Fruit fly (Drosophila melanogaster) whole organism, embryonic: Measurements from ENCODE around the gene Pits.

Experiments
- ATbp ChIP-seq: fragments of 200-800 bp; sonication (Bioruptor generic); optimal IDR thresholded peaks from 2 replicates; lab custom pipeline; 2017; ENCODE audit warnings: missing biosample characterization, mild to moderate bottlenecking, missing genetic modification characterization, missing genetic modification reagents
- Abd-B ChIP-seq: fragments of 200-800 bp; sonication (Bioruptor generic); optimal IDR thresholded peaks from 2 replicates; lab custom pipeline; 2018; ENCODE audit warnings: missing biosample characterization, mild to moderate bottlenecking, missing genetic modification characterization, moderate library complexity
- Asciz ChIP-seq: fragments of 200-800 bp; sonication (Bioruptor generic); optimal IDR thresholded peaks from 2 replicates; lab custom pipeline; 2017; ENCODE audit warnings: missing biosample characterization, mild to moderate bottlenecking, missing genetic modification characterization, missing genetic modification reagents
- Atf6 ChIP-seq: fragments of 200-800 bp; sonication (Bioruptor generic); IDR thresholded peaks from 2 replicates; pipeline ENCODE4 v1.3.6; 2022; ENCODE audit warnings: missing biosample characterization, missing genetic modification characterization
- BEAF-32 ChIP-seq: fragments of 200-800 bp; sonication (Bioruptor generic); optimal IDR thresholded peaks from 3 replicates; lab custom pipeline; 2017; ENCODE audit warnings: missing biosample characterization, missing genetic modification characterization, mild to moderate bottlenecking, moderate library complexity, missing genetic modification reagents
- Bgb ChIP-seq: fragments of 200-800 bp; sonication (Bioruptor generic); IDR thresholded peaks from 2 replicates; pipeline ENCODE4 v1.3.6; 2022; ENCODE audit warnings: missing biosample characterization, missing genetic modification characterization; ENCODE audit not compliant: partially characterized antibody
- CG10147 ChIP-seq: fragments of 200-800 bp; sonication (Bioruptor generic); optimal IDR thresholded peaks from 2 replicates; lab custom pipeline; 2019; ENCODE audit warnings: missing biosample characterization, mild to moderate bottlenecking, missing genetic modification characterization, moderate library complexity
- CG10267 ChIP-seq: fragments of 200-800 bp; sonication (Bioruptor generic); optimal IDR thresholded peaks from 2 replicates; lab custom pipeline; 2018; ENCODE audit warnings: missing biosample characterization, mild to moderate bottlenecking, missing genetic modification characterization, moderate library complexity
- CG10366 ChIP-seq: fragments of 200-800 bp; sonication (Bioruptor generic); IDR thresholded peaks from 2 replicates; pipeline ENCODE4 v1.3.6; 2022; ENCODE audit warnings: missing biosample characterization, missing genetic modification characterization
- CG10431 ChIP-seq: fragments of 200-800 bp; sonication (Bioruptor generic); optimal IDR thresholded peaks from 3 replicates; lab custom pipeline; 2018; ENCODE audit warnings: missing biosample characterization, mild to moderate bottlenecking, missing genetic modification characterization
- CG11085 ChIP-seq: fragments of 200-800 bp; sonication (Bioruptor generic); IDR thresholded peaks from 2 replicates; pipeline ENCODE4 v1.3.6; 2022; ENCODE audit warnings: missing biosample characterization, missing genetic modification characterization
- CG11456 ChIP-seq: fragments of 200-800 bp; sonication (Bioruptor generic); IDR thresholded peaks from 3 replicates; pipeline ENCODE4 v1.3.6; 2022; ENCODE audit warnings: missing biosample characterization, missing genetic modification characterization
- CG13775 ChIP-seq: fragments of 200-800 bp; sonication (Bioruptor generic); optimal IDR thresholded peaks from 3 replicates; lab custom pipeline; 2017; ENCODE audit warnings: missing biosample characterization, mild to moderate bottlenecking, missing genetic modification characterization
- CG14050 ChIP-seq: fragments of 200-800 bp; sonication (Bioruptor generic); IDR thresholded peaks from 3 replicates; pipeline ENCODE4 v1.3.6; 2022; ENCODE audit warnings: missing biosample characterization, missing genetic modification characterization
- CG16815 ChIP-seq: fragments of 200-800 bp; sonication (Bioruptor generic); optimal IDR thresholded peaks from 3 replicates; lab custom pipeline; 2017; ENCODE audit warnings: missing biosample characterization, mild to moderate bottlenecking, missing genetic modification characterization
- CG17612 ChIP-seq: fragments of 200-800 bp; sonication (Bioruptor generic); IDR thresholded peaks from 2 replicates; pipeline ENCODE4 v1.3.6; 2022; ENCODE audit warnings: missing biosample characterization, missing genetic modification characterization
- CG18764 ChIP-seq: fragments of 200-800 bp; sonication (Bioruptor generic); optimal IDR thresholded peaks from 3 replicates; lab custom pipeline; 2016; ENCODE audit warnings: missing biosample characterization, missing genetic modification characterization
- CG2120 ChIP-seq: fragments of 200-800 bp; sonication (Bioruptor generic); optimal IDR thresholded peaks from 3 replicates; lab custom pipeline; 2016; ENCODE audit warnings: missing biosample characterization, missing genetic modification characterization
- CG2875 ChIP-seq: fragments of 200-800 bp; sonication (Bioruptor generic); optimal IDR thresholded peaks from 2 replicates; lab custom pipeline; 2017; ENCODE audit warnings: missing biosample characterization, mild to moderate bottlenecking, missing genetic modification characterization, missing genetic modification reagents
- CG2889 ChIP-seq: fragments of 200-800 bp; sonication (Bioruptor generic); IDR thresholded peaks from 3 replicates; pipeline ENCODE4 v1.3.6; 2022; ENCODE audit warnings: missing biosample characterization, missing genetic modification characterization
- CG31441 ChIP-seq: fragments of 200-800 bp; sonication (Bioruptor generic); IDR thresholded peaks from 2 replicates; pipeline ENCODE4 v1.3.6; 2022; ENCODE audit warnings: missing biosample characterization, missing genetic modification characterization
- CG32532 ChIP-seq: fragments of 200-800 bp; sonication (Bioruptor generic); IDR thresholded peaks from 2 replicates; pipeline ENCODE4 v1.3.6; 2022; ENCODE audit warnings: missing biosample characterization, missing genetic modification characterization
- CG4617 ChIP-seq: fragments of 200-800 bp; sonication (Bioruptor generic); optimal IDR thresholded peaks from 3 replicates; lab custom pipeline; 2016; ENCODE audit warnings: missing biosample characterization, missing genetic modification characterization, borderline replicate concordance
- CG4854 ChIP-seq: fragments of 200-800 bp; sonication (Bioruptor generic); optimal IDR thresholded peaks from 2 replicates; lab custom pipeline; 2016; ENCODE audit warnings: missing biosample characterization, missing genetic modification characterization, inconsistent platforms
- CG6254 ChIP-seq: fragments of 200-800 bp; sonication (Bioruptor generic); optimal IDR thresholded peaks from 3 replicates; lab custom pipeline; 2017; ENCODE audit warnings: mild to moderate bottlenecking, missing biosample characterization, missing genetic modification reagents, missing genetic modification characterization
- CG6272 ChIP-seq: fragments of 200-800 bp; sonication (Bioruptor generic); IDR thresholded peaks from 2 replicates; pipeline ENCODE4 v1.3.6; 2022; ENCODE audit warnings: missing biosample characterization, missing genetic modification characterization
- CG7786 ChIP-seq: fragments of 200-800 bp; sonication (Bioruptor generic); optimal IDR thresholded peaks from 2 replicates; lab custom pipeline; 2016; ENCODE audit warnings: missing biosample characterization, missing genetic modification characterization
- CG8924 ChIP-seq: fragments of 200-800 bp; optimal IDR thresholded peaks from 3 replicates; lab custom pipeline; 2019; ENCODE audit warnings: missing biosample characterization, mild to moderate bottlenecking, missing genetic modification characterization, moderate library complexity
- Dbx ChIP-seq: fragments of 200-800 bp; sonication (Bioruptor generic); IDR thresholded peaks from 3 replicates; pipeline ENCODE4 v1.3.6; 2022; ENCODE audit warnings: missing biosample characterization, missing genetic modification characterization
- Deaf1 ChIP-seq: fragments of 200-800 bp; optimal IDR thresholded peaks from 3 replicates; lab custom pipeline; 2019; ENCODE audit warnings: missing biosample characterization, mild to moderate bottlenecking, missing genetic modification characterization, moderate library complexity
- Dip2 ChIP-seq: fragments of 200-800 bp; sonication (Bioruptor generic); IDR thresholded peaks from 2 replicates; pipeline ENCODE4 v1.3.6; 2022; ENCODE audit warnings: missing biosample characterization, missing genetic modification characterization
- Ets97D ChIP-seq: fragments of 200-800 bp; sonication (Bioruptor generic); optimal IDR thresholded peaks from 3 replicates; lab custom pipeline; 2016; ENCODE audit warnings: missing biosample characterization, missing genetic modification characterization
- Max ChIP-seq: fragments of 200-800 bp; sonication (Bioruptor generic); optimal IDR thresholded peaks from 2 replicates; lab custom pipeline; 2016; ENCODE audit warnings: missing biosample characterization, mild to moderate bottlenecking, missing genetic modification characterization
- Sox102F ChIP-seq: fragments of 200-800 bp; sonication (Bioruptor generic); optimal IDR thresholded peaks from 2 replicates; lab custom pipeline; 2018; ENCODE audit warnings: missing biosample characterization, mild to moderate bottlenecking, missing genetic modification characterization, moderate library complexity
- Sry-β ChIP-seq: fragments of 200-800 bp; sonication (Bioruptor generic); optimal IDR thresholded peaks from 2 replicates; lab custom pipeline; 2018; ENCODE audit warnings: missing biosample characterization, mild to moderate bottlenecking, missing genetic modification characterization, moderate library complexity
- Sry-δ ChIP-seq: fragments of 200-800 bp; sonication (Bioruptor generic); optimal IDR thresholded peaks from 2 replicates; lab custom pipeline; 2016; ENCODE audit warnings: missing biosample characterization, missing genetic modification characterization
- ac ChIP-seq: fragments of 200-800 bp; sonication (Bioruptor generic); optimal IDR thresholded peaks from 3 replicates; lab custom pipeline; 2017; ENCODE audit warnings: missing biosample characterization, mild to moderate bottlenecking, missing genetic modification characterization
- amos ChIP-seq: fragments of 200-800 bp; sonication (Bioruptor generic); IDR thresholded peaks from 2 replicates; pipeline ENCODE4 v1.3.6; 2022; ENCODE audit warnings: missing biosample characterization, missing genetic modification characterization; ENCODE audit not compliant: partially characterized antibody
- caup ChIP-seq: fragments of 200-800 bp; sonication (Bioruptor generic); optimal IDR thresholded peaks from 3 replicates; lab custom pipeline; 2017; ENCODE audit warnings: missing biosample characterization, mild to moderate bottlenecking, missing genetic modification characterization, moderate library complexity; ENCODE audit not compliant: severe bottlenecking
- da ChIP-seq: fragments of 200-800 bp; sonication (Bioruptor generic); optimal IDR thresholded peaks from 2 replicates; lab custom pipeline; 2016; ENCODE audit warnings: missing biosample characterization, missing genetic modification characterization
- dimm ChIP-seq: fragments of 200-800 bp; sonication (Bioruptor generic); IDR thresholded peaks from 2 replicates; pipeline ENCODE4 v1.3.6; 2022; ENCODE audit warnings: missing biosample characterization, missing genetic modification characterization
- eyg ChIP-seq: fragments of 200-800 bp; sonication (Bioruptor generic); optimal IDR thresholded peaks from 3 replicates; lab custom pipeline; 2016; ENCODE audit warnings: missing biosample characterization, missing genetic modification characterization
- fd3F ChIP-seq: fragments of 200-800 bp; sonication (Bioruptor generic); optimal IDR thresholded peaks from 2 replicates; lab custom pipeline; 2018; ENCODE audit warnings: missing biosample characterization, mild to moderate bottlenecking, missing genetic modification characterization, moderate library complexity
- fd64A ChIP-seq: fragments of 200-800 bp; sonication (Bioruptor generic); optimal IDR thresholded peaks from 3 replicates; lab custom pipeline; 2018; ENCODE audit warnings: missing biosample characterization, mild to moderate bottlenecking, missing genetic modification characterization
- gfzf ChIP-seq: fragments of 200-800 bp; sonication (Bioruptor generic); optimal IDR thresholded peaks from 2 replicates; lab custom pipeline; 2016; ENCODE audit warnings: missing biosample characterization, mild to moderate bottlenecking, missing genetic modification characterization, moderate library complexity
- gt ChIP-seq: fragments of 200-800 bp; sonication (Bioruptor generic); IDR thresholded peaks from 2 replicates; pipeline ENCODE4 v1.3.6; 2022; ENCODE audit warnings: missing biosample characterization, missing genetic modification characterization
- hth ChIP-seq: fragments of >200 bp; optimal IDR thresholded peaks from 2 replicates; lab custom pipeline; 2017; ENCODE audit warnings: inconsistent platforms
- jigr1 ChIP-seq: fragments of 200-800 bp; sonication (Bioruptor generic); IDR thresholded peaks from 3 replicates; pipeline ENCODE4 v1.3.6; 2022; ENCODE audit warnings: missing biosample characterization, missing genetic modification characterization
- nmo ChIP-seq: fragments of 200-800 bp; sonication (Bioruptor generic); optimal IDR thresholded peaks from 2 replicates; lab custom pipeline; 2018; ENCODE audit warnings: missing biosample characterization, mild to moderate bottlenecking, missing genetic modification characterization, moderate library complexity
- unpg ChIP-seq: fragments of 200-800 bp; sonication (Bioruptor generic); optimal IDR thresholded peaks from 3 replicates; lab custom pipeline; 2018; ENCODE audit warnings: missing biosample characterization, mild to moderate bottlenecking, missing genetic modification characterization, moderate library complexity
- z ChIP-seq: fragments of 200-800 bp; sonication (Bioruptor generic); IDR thresholded peaks from 3 replicates; pipeline ENCODE4 v1.3.6; 2022; ENCODE audit warnings: missing biosample characterization, missing genetic modification characterization

The Pits gene

dm6 chrX:12629564-12629963 lies 46.6 kb upstream of the Pits start, which contains the start of the genes Aven and CG2540 (continued):
- TF ChIP-seq gt (GFP tag; lab: Robert Waterston, UW) (no peak), CG17612 (GFP tag; lab: Robert Waterston, UW) (no peak), CG31441 (peak; percentile 92), Max (peak; percentile 48), z (GFP tag; lab: Robert Waterston, UW) (no peak), CG14050 (GFP tag; lab: Robert Waterston, UW) (peak; percentile 33; the same call in 1 of the 3 replicates), ac (GFP tag; lab: Kevin White, UChicago) (peak; percentile 51), CG32532 (GFP tag; lab: Robert Waterston, UW) (peak; percentile 80), gfzf (GFP tag; lab: Kevin White, UChicago) (no peak), CG2120 (peak; percentile 56), CG13775 (GFP tag; lab: Kevin White, UChicago) (peak; percentile 89), CG11085 (GFP tag; lab: Robert Waterston, UW) (peak; percentile 74), jigr1 (GFP tag; lab: Robert Waterston, UW) (no peak), CG10267 (peak; percentile 84), ATbp (GFP tag; lab: Kevin White, UChicago) (peak; percentile 72), Sry-β (GFP tag; lab: Kevin White, UChicago) (peak; percentile 44), unpg (GFP tag; lab: Kevin White, UChicago) (peak; percentile 86), CG6272 (GFP tag; lab: Robert Waterston, UW) (peak; percentile 32; the same call in 1 of the 2 replicates), Atf6 (peak; percentile 32; the same call in 1 of the 2 replicates), CG7786 (GFP tag; lab: Kevin White, UChicago) (no peak), CG10147 (GFP tag; lab: Kevin White, UChicago) (peak; percentile 87), nmo (GFP tag; lab: Kevin White, UChicago) (peak; percentile 89), amos (GFP tag; lab: Robert Waterston, UW) (no peak), da (GFP tag; lab: Kevin White, UChicago) (no peak), CG10366 (GFP tag; lab: Robert Waterston, UW) (peak; percentile 49), CG2889 (no peak), Bgb (no peak), CG2875 (GFP tag; lab: Kevin White, UChicago) (peak; percentile 54), Abd-B (GFP tag; lab: Kevin White, UChicago) (peak; percentile 72), CG10431 (GFP tag; lab: Kevin White, UChicago) (peak; percentile 56), CG6254 (GFP tag; lab: Kevin White, UChicago) (peak; percentile 72), caup (peak; percentile 86), CG4854 (GFP tag; lab: Kevin White, UChicago) (no peak), Dbx (GFP tag; lab: Robert Waterston, UW) (peak; percentile 71; the same call in 2 of the 3 replicates), fd3F (peak; percentile 75), CG8924 (peak; percentile 91), Asciz (GFP tag; lab: Kevin White, UChicago) (peak; percentile 67), Deaf1 (tag; lab: Kevin White, UChicago) (peak; percentile 72), eyg (GFP tag; lab: Kevin White, UChicago) (no peak), Ets97D (no peak), Sry-δ (GFP tag; lab: Kevin White, UChicago) (no peak), dimm (GFP tag; lab: Robert Waterston, UW) (no peak), CG18764 (GFP tag; lab: Kevin White, UChicago) (peak; percentile 55), fd64A (GFP tag; lab: Kevin White, UChicago) (no peak), hth (no peak), CG4617 (GFP tag; lab: Kevin White, UChicago) (peak; percentile 55), CG16815 (GFP tag; lab: Kevin White, UChicago) (peak; percentile 37), Dip2 (no peak), Sox102F (GFP tag; lab: Kevin White, UChicago) (peak; percentile 83), BEAF-32 (GFP tag; lab: Kevin White, UChicago) (peak; percentile 14), CG11456 (GFP tag; lab: Robert Waterston, UW) (peak; percentile 55; the same call in 1 of the 3 replicates)
